Worm (Caenorhabditis elegans) whole organism, L1 larva: ENCODE measurements around the gene gop-1.

Source experiments
- fkh-10 ChIP-seq: sonication (generic microtip); optimal IDR thresholded peaks from 2 replicates; lab custom pipeline; 2017; ENCODE audit warnings: missing biosample characterization, missing genetic modification reagents, missing genetic modification characterization
- fos-1 ChIP-seq: fragments of 150-350 bp; optimal IDR thresholded peaks from 2 replicates; lab custom pipeline; 2014; ENCODE audit warnings: missing biosample characterization, missing genetic modification characterization

- no peak for TF ChIP-seq fkh-10
- no peak for TF ChIP-seq fos-1 (tag; lab: Kevin White, UChicago)
Measured at ce11 chrIII:5294867-5295266, 40.6 kb downstream of the gop-1 start.
